Fruit fly (Drosophila melanogaster) whole organism, embryonic: ENCODE measurements around the gene bt.

Source experiments
- Asciz ChIP-seq: fragments of 200-800 bp; sonication (Bioruptor generic); optimal IDR thresholded peaks from 2 replicates; lab custom pipeline; 2017; ENCODE audit warnings: missing biosample characterization, mild to moderate bottlenecking, missing genetic modification characterization, missing genetic modification reagents
- CG10209 ChIP-seq: fragments of 200-800 bp; sonication (Bioruptor generic); optimal IDR thresholded peaks from 3 replicates; lab custom pipeline; 2017; ENCODE audit warnings: missing biosample characterization, mild to moderate bottlenecking, missing genetic modification characterization, missing genetic modification reagents
- CG10366 ChIP-seq: fragments of 200-800 bp; sonication (Bioruptor generic); IDR thresholded peaks from 2 replicates; pipeline ENCODE4 v1.3.6; 2022; ENCODE audit warnings: missing biosample characterization, missing genetic modification characterization
- CG10959 ChIP-seq: fragments of 200-800 bp; sonication (Bioruptor generic); IDR thresholded peaks from 2 replicates; pipeline ENCODE4 v1.3.6; 2022; ENCODE audit warnings: missing biosample characterization, missing genetic modification characterization
- CG11093 ChIP-seq: fragments of 200-800 bp; sonication (Bioruptor generic); IDR thresholded peaks from 3 replicates; pipeline ENCODE4 v1.3.6; 2022; ENCODE audit warnings: missing biosample characterization, missing genetic modification characterization
- CG11696 ChIP-seq: fragments of 200-800 bp; sonication (Bioruptor generic); IDR thresholded peaks from 2 replicates; pipeline ENCODE4 v1.3.6; 2022; ENCODE audit warnings: missing biosample characterization, missing genetic modification characterization
- CG12769 ChIP-seq: fragments of 200-800 bp; sonication (Bioruptor generic); optimal IDR thresholded peaks from 2 replicates; lab custom pipeline; 2019; ENCODE audit warnings: missing biosample characterization, mild to moderate bottlenecking, missing genetic modification characterization, moderate library complexity
- CG14710 ChIP-seq: fragments of 200-800 bp; sonication (Bioruptor generic); optimal IDR thresholded peaks from 3 replicates; lab custom pipeline; 2019; ENCODE audit warnings: missing biosample characterization, mild to moderate bottlenecking, missing genetic modification characterization, moderate library complexity
- CG14860 ChIP-seq: fragments of 200-800 bp; sonication (Bioruptor generic); IDR thresholded peaks from 3 replicates; pipeline ENCODE4 v1.3.6; 2022; ENCODE audit warnings: missing biosample characterization, missing genetic modification characterization; ENCODE audit not compliant: partially characterized antibody
- CG16813 ChIP-seq: fragments of 200-800 bp; sonication (Bioruptor generic); IDR thresholded peaks from 3 replicates; pipeline ENCODE4 v1.3.6; 2022; ENCODE audit warnings: missing biosample characterization, missing genetic modification characterization; ENCODE audit not compliant: partially characterized antibody
- CG1792 ChIP-seq: fragments of 200-800 bp; sonication (Bioruptor generic); optimal IDR thresholded peaks from 2 replicates; lab custom pipeline; 2016; ENCODE audit warnings: missing biosample characterization, missing genetic modification characterization
- CG18011 ChIP-seq: fragments of 200-800 bp; sonication (Bioruptor generic); optimal IDR thresholded peaks from 2 replicates; lab custom pipeline; 2017; ENCODE audit warnings: missing biosample characterization, missing genetic modification characterization, mild to moderate bottlenecking, moderate library complexity, missing genotype
- CG18764 ChIP-seq: fragments of 200-800 bp; sonication (Bioruptor generic); optimal IDR thresholded peaks from 3 replicates; lab custom pipeline; 2016; ENCODE audit warnings: missing biosample characterization, missing genetic modification characterization
- CG2116 ChIP-seq: fragments of 200-800 bp; sonication (Bioruptor generic); optimal IDR thresholded peaks from 3 replicates; lab custom pipeline; 2018; ENCODE audit warnings: missing biosample characterization, mild to moderate bottlenecking, missing genetic modification characterization
- CG6791 ChIP-seq: fragments of 200-800 bp; sonication (Bioruptor generic); IDR thresholded peaks from 3 replicates; pipeline ENCODE4 v1.3.6; 2022; ENCODE audit warnings: missing biosample characterization, missing genetic modification characterization; ENCODE audit not compliant: partially characterized antibody
- CG7372 ChIP-seq: fragments of 200-800 bp; sonication (Bioruptor generic); IDR thresholded peaks from 2 replicates; pipeline ENCODE4 v1.3.6; 2022; ENCODE audit warnings: missing biosample characterization, missing genetic modification characterization
- Dek ChIP-seq: fragments of 200-800 bp; sonication (Bioruptor generic); optimal IDR thresholded peaks from 3 replicates; lab custom pipeline; 2019; ENCODE audit warnings: missing biosample characterization, mild to moderate bottlenecking, missing genetic modification characterization, moderate library complexity
- Eip74EF ChIP-seq, 2 experiments: fragments of 200-800 bp in 1 of 2; fragments of >200 bp in 1 of 2; sonication (Bioruptor generic) in 1 of 2; optimal IDR thresholded peaks; 2 replicates each; lab custom pipeline; 2017 to 2019; ENCODE audit warnings: missing biosample characterization in 2 of 2, missing genetic modification characterization in 2 of 2, mild to moderate bottlenecking in 1 of 2, moderate library complexity in 1 of 2
- Hey ChIP-seq: fragments of 200-800 bp; sonication (Bioruptor generic); optimal IDR thresholded peaks from 3 replicates; lab custom pipeline; 2018; ENCODE audit warnings: missing biosample characterization, mild to moderate bottlenecking, missing genetic modification characterization
- Hmr ChIP-seq: fragments of 200-800 bp; sonication (Bioruptor generic); optimal IDR thresholded peaks from 3 replicates; lab custom pipeline; 2017; ENCODE audit warnings: mild to moderate bottlenecking, missing biosample characterization, missing genetic modification reagents, missing genetic modification characterization
- Hmx ChIP-seq: fragments of 200-800 bp; sonication (Bioruptor generic); optimal IDR thresholded peaks from 2 replicates; lab custom pipeline; 2016; ENCODE audit warnings: missing biosample characterization, missing genetic modification characterization
- Jarid2 ChIP-seq: fragments of 200-800 bp; sonication (Bioruptor generic); optimal IDR thresholded peaks from 3 replicates; lab custom pipeline; 2017; ENCODE audit warnings: mild to moderate bottlenecking, missing biosample characterization, missing genetic modification reagents, missing genetic modification characterization
- Lhr ChIP-seq: fragments of 200-800 bp; sonication (Bioruptor generic); optimal IDR thresholded peaks from 3 replicates; lab custom pipeline; 2017; ENCODE audit warnings: mild to moderate bottlenecking, missing biosample characterization, missing genetic modification reagents, missing genetic modification characterization
- Med ChIP-seq: fragments of 200-800 bp; sonication (Bioruptor generic); peaks from one replicate; lab custom pipeline; 2016; ENCODE audit warnings: missing biosample characterization, missing genetic modification characterization, mild to moderate bottlenecking, inconsistent platforms, moderate library complexity
- Myb ChIP-seq: fragments of 200-800 bp; sonication (Bioruptor generic); optimal IDR thresholded peaks from 2 replicates; lab custom pipeline; 2016; ENCODE audit warnings: missing biosample characterization, missing genetic modification characterization
- Nf-YC ChIP-seq: fragments of 200-800 bp; optimal IDR thresholded peaks from 3 replicates; lab custom pipeline; 2019; ENCODE audit warnings: missing biosample characterization, mild to moderate bottlenecking, missing genetic modification characterization, moderate library complexity
- Oaz ChIP-seq: fragments of 200-800 bp; sonication (Bioruptor generic); IDR thresholded peaks from 2 replicates; pipeline ENCODE4 v1.3.6; 2022; ENCODE audit warnings: missing biosample characterization, missing genetic modification characterization
- Scr ChIP-seq: fragments of 200-800 bp; sonication (Bioruptor generic); IDR thresholded peaks from 2 replicates; pipeline ENCODE4 v1.3.6; 2022; ENCODE audit warnings: missing biosample characterization, missing genetic modification characterization; ENCODE audit not compliant: partially characterized antibody
- Sin3A ChIP-seq: fragments of >200 bp; optimal IDR thresholded peaks from 2 replicates; lab custom pipeline; 2018
- Trl ChIP-seq, 3 experiments: fragments of >200 bp in 2 of 3; fragments of 200-800 bp in 1 of 3; sonication (Bioruptor generic) in 1 of 3; optimal IDR thresholded peaks; 2 replicates in 1 of 3; 3 replicates in 2 of 3; lab custom pipeline; 2016 to 2017; ENCODE audit warnings: missing biosample characterization in 1 of 3, missing genetic modification characterization in 1 of 3
- Usf ChIP-seq: fragments of 200-800 bp; sonication (Bioruptor generic); optimal IDR thresholded peaks from 2 replicates; lab custom pipeline; 2017; ENCODE audit warnings: missing genotype, missing biosample characterization, missing genetic modification characterization
- bab2 ChIP-seq: fragments of 200-800 bp; sonication (Bioruptor generic); optimal IDR thresholded peaks from 2 replicates; lab custom pipeline; 2016; ENCODE audit warnings: missing biosample characterization, missing genetic modification characterization
- bbx ChIP-seq: fragments of 200-800 bp; sonication (Bioruptor generic); IDR thresholded peaks from 2 replicates; pipeline ENCODE4 v1.3.6; 2022; ENCODE audit warnings: missing biosample characterization, missing genetic modification characterization; ENCODE audit not compliant: partially characterized antibody
- dpn ChIP-seq, 2 experiments: fragments of 200-800 bp; sonication (Bioruptor generic); optimal IDR thresholded peaks; 3 replicates each; lab custom pipeline; 2016; ENCODE audit warnings: missing biosample characterization in 2 of 2, missing genetic modification characterization in 2 of 2
- en ChIP-seq: fragments of 200-800 bp; sonication (Bioruptor generic); optimal IDR thresholded peaks from 2 replicates; lab custom pipeline; 2016; ENCODE audit warnings: missing biosample characterization, missing genetic modification characterization
- exex ChIP-seq: fragments of 200-800 bp; sonication (Bioruptor generic); optimal IDR thresholded peaks from 4 replicates; lab custom pipeline; 2018; ENCODE audit warnings: missing biosample characterization, mild to moderate bottlenecking, missing genetic modification characterization, moderate library complexity
- fd102C ChIP-seq: fragments of 200-800 bp; sonication (Bioruptor generic); optimal IDR thresholded peaks from 2 replicates; lab custom pipeline; 2018; ENCODE audit warnings: missing biosample characterization, mild to moderate bottlenecking, missing genetic modification characterization, moderate library complexity
- fru ChIP-seq: fragments of >200 bp; optimal IDR thresholded peaks from 2 replicates; lab custom pipeline; 2017
- ham ChIP-seq: fragments of 200-800 bp; sonication (Bioruptor generic); IDR thresholded peaks from 2 replicates; pipeline ENCODE4 v1.3.6; 2022; ENCODE audit warnings: missing biosample characterization, missing genetic modification characterization
- hth ChIP-seq: fragments of >200 bp; optimal IDR thresholded peaks from 2 replicates; lab custom pipeline; 2017; ENCODE audit warnings: inconsistent platforms
- lov ChIP-seq, 2 experiments: fragments of 200-800 bp in 1 of 2; fragments of >200 bp in 1 of 2; sonication (Bioruptor generic) in 1 of 2; IDR thresholded peaks in 1 of 2; optimal IDR thresholded peaks in 1 of 2; 2 replicates in 1 of 2; 3 replicates in 1 of 2; pipeline versions ENCODE4 v1.3.6 to Lab custom; 2017 to 2022; ENCODE audit warnings: missing biosample characterization in 1 of 2, missing genetic modification characterization in 1 of 2
- p53 ChIP-seq: fragments of 200-800 bp; sonication (Bioruptor generic); optimal IDR thresholded peaks from 2 replicates; lab custom pipeline; 2016; ENCODE audit warnings: missing biosample characterization, missing genetic modification characterization
- pho ChIP-seq: fragments of 200-800 bp; sonication (Bioruptor generic); optimal IDR thresholded peaks from 2 replicates; lab custom pipeline; 2016; ENCODE audit warnings: missing biosample characterization, missing genetic modification characterization
- salm ChIP-seq: fragments of 200-800 bp; sonication (Bioruptor generic); optimal IDR thresholded peaks from 2 replicates; lab custom pipeline; 2018; ENCODE audit warnings: missing biosample characterization, mild to moderate bottlenecking, missing genetic modification characterization
- sens ChIP-seq: fragments of 200-800 bp; sonication (Bioruptor generic); peaks from one replicate; lab custom pipeline; 2016; ENCODE audit warnings: missing biosample characterization, missing genetic modification characterization
- sens-2 ChIP-seq: fragments of 200-800 bp; sonication (Bioruptor generic); IDR thresholded peaks from 2 replicates; pipeline ENCODE4 v1.3.6; 2022; ENCODE audit warnings: missing biosample characterization, missing genetic modification characterization
- shn ChIP-seq: fragments of 200-800 bp; sonication (Bioruptor generic); optimal IDR thresholded peaks from 3 replicates; lab custom pipeline; 2016; ENCODE audit warnings: missing biosample characterization, missing genetic modification characterization
- stc ChIP-seq: fragments of 200-800 bp; sonication (Bioruptor generic); IDR thresholded peaks from 2 replicates; pipeline ENCODE4 v1.3.6; 2022; ENCODE audit warnings: missing biosample characterization, missing genetic modification characterization
- stwl ChIP-seq: fragments of 200-800 bp; sonication (Bioruptor generic); optimal IDR thresholded peaks from 3 replicates; lab custom pipeline; 2018; ENCODE audit warnings: missing biosample characterization, mild to moderate bottlenecking, missing genetic modification characterization, moderate library complexity
- trh ChIP-seq: fragments of 200-800 bp; sonication (Bioruptor generic); optimal IDR thresholded peaks from 2 replicates; lab custom pipeline; 2016; ENCODE audit warnings: missing biosample characterization, missing genetic modification characterization
- unpg ChIP-seq: fragments of 200-800 bp; sonication (Bioruptor generic); optimal IDR thresholded peaks from 3 replicates; lab custom pipeline; 2018; ENCODE audit warnings: missing biosample characterization, mild to moderate bottlenecking, missing genetic modification characterization, moderate library complexity

Gene bt

dm6 chr4:721774-722173 lies 2.4 kb upstream of the bt start (continued):
- no peak for TF ChIP-seq Hey (tag; lab: Kevin White, UChicago)
- TF ChIP-seq ham (GFP tag; lab: Robert Waterston, UW) = no peak
- no peak for TF ChIP-seq CG1792 (GFP tag; lab: Kevin White, UChicago)
- TF ChIP-seq sens (GFP tag; lab: Kevin White, UChicago) = no peak
- no peak for TF ChIP-seq Jarid2 (GFP tag; lab: Kevin White, UChicago)
- no peak for TF ChIP-seq pho (GFP tag; lab: Kevin White, UChicago)
- no peak for TF ChIP-seq salm (tag; lab: Kevin White, UChicago)
- TF ChIP-seq Scr (GFP tag; lab: Robert Waterston, UW) = no peak
- no peak for TF ChIP-seq fd102C (GFP tag; lab: Kevin White, UChicago)
- no peak for TF ChIP-seq CG18011 (GFP tag; lab: Kevin White, UChicago)
- no peak for TF ChIP-seq hth (lab: Kevin White, UChicago)
- no peak for TF ChIP-seq bbx (GFP tag; lab: Robert Waterston, UW)
- TF ChIP-seq stwl (tag; lab: Kevin White, UChicago) = peak; percentile 98
- no peak for TF ChIP-seq CG11093 (GFP tag; lab: Robert Waterston, UW)
- TF ChIP-seq Eip74EF (GFP tag; optimal IDR thresholded peaks at IDR 0.05; lab: Kevin White, UChicago) = no peak
- no peak for TF ChIP-seq Trl (optimal IDR thresholded peaks at IDR 0.05; lab: Kevin White, UChicago)
- no peak for TF ChIP-seq Trl (GFP tag; optimal IDR thresholded peaks at IDR 0.05; lab: Kevin White, UChicago)
- TF ChIP-seq unpg (GFP tag; lab: Kevin White, UChicago) = no peak
- TF ChIP-seq CG12769 (tag; lab: Kevin White, UChicago) = no peak
- TF ChIP-seq en (GFP tag; lab: Kevin White, UChicago) = no peak
- TF ChIP-seq Usf (GFP tag; lab: Kevin White, UChicago) = no peak
- no peak for TF ChIP-seq CG11696 (GFP tag; lab: Robert Waterston, UW)
- TF ChIP-seq lov (optimal IDR thresholded peaks at IDR 0.05; lab: Kevin White, UChicago) = no peak
- TF ChIP-seq lov (GFP tag; IDR thresholded peaks at IDR 0.05; lab: Robert Waterston, UW) = no peak
- no peak for TF ChIP-seq Asciz (GFP tag; lab: Kevin White, UChicago)
- peak; percentile 42; the same call in 2 of the 3 replicates for TF ChIP-seq CG6791 (GFP tag; lab: Robert Waterston, UW)
- TF ChIP-seq sens-2 = no peak
- no peak for TF ChIP-seq CG7372 (GFP tag; lab: Robert Waterston, UW)
- no peak for TF ChIP-seq stc (GFP tag; lab: Robert Waterston, UW)
- no peak for TF ChIP-seq dpn (GFP tag; optimal IDR thresholded peaks at IDR 0.05; lab: Kevin White, UChicago)
- TF ChIP-seq Hmr (GFP tag; lab: Kevin White, UChicago) = peak; percentile 36
- TF ChIP-seq CG16813 = peak; percentile 34; the same call in 2 of the 3 replicates
- TF ChIP-seq Lhr (GFP tag; lab: Kevin White, UChicago) = peak; percentile 80
- no peak for TF ChIP-seq CG18764 (GFP tag; lab: Kevin White, UChicago)
- peak; percentile 21; the same call in 1 of the 3 replicates for TF ChIP-seq CG14860 (GFP tag; lab: Robert Waterston, UW)
- no peak for TF ChIP-seq Sin3A (lab: Kevin White, UChicago)
- no peak for TF ChIP-seq p53 (GFP tag; lab: Kevin White, UChicago)
- TF ChIP-seq CG10209 (GFP tag; lab: Kevin White, UChicago) = no peak
- TF ChIP-seq Oaz (GFP tag; lab: Robert Waterston, UW) = no peak
- TF ChIP-seq Med = no peak
- no peak for TF ChIP-seq CG2116
- TF ChIP-seq fru (lab: Kevin White, UChicago) = no peak
- TF ChIP-seq Myb = peak; percentile 16
- no peak for TF ChIP-seq Dek (tag; lab: Kevin White, UChicago)
- no peak for TF ChIP-seq Hmx (GFP tag; lab: Kevin White, UChicago)
- no peak for TF ChIP-seq bab2 (GFP tag; lab: Kevin White, UChicago)
- no peak for TF ChIP-seq CG10959
- no peak for TF ChIP-seq exex (tag; lab: Kevin White, UChicago)
- no peak for TF ChIP-seq trh (GFP tag; lab: Kevin White, UChicago)
- TF ChIP-seq shn = no peak
- TF ChIP-seq CG10366 (GFP tag; lab: Robert Waterston, UW) = no peak
- TF ChIP-seq CG14710 (tag; lab: Kevin White, UChicago) = peak; percentile 27
- no peak for TF ChIP-seq Nf-YC (tag; lab: Kevin White, UChicago)
